Worm (Caenorhabditis elegans) whole organism, L4/young adult: ENCODE data around the gene asp-16.

Source experiments
- W03F9.2 ChIP-seq: fragments of 150-350 bp; optimal IDR thresholded peaks from 2 replicates; lab custom pipeline; 2014; ENCODE audit warnings: missing biosample characterization, missing genetic modification characterization
- him-1 ChIP-seq: sonication (generic microtip); optimal IDR thresholded peaks from 2 replicates; lab custom pipeline; 2016; ENCODE audit warnings: missing genotype, missing genetic modification reagents, missing genetic modification characterization, missing compliant biosample characterization

ce11 chrV:19053281-19053680, 10.9 kb upstream of the asp-16 start:
- TF ChIP-seq him-1 (tag; lab: Kevin White, UChicago) (no peak), W03F9.2 (tag; lab: Kevin White, UChicago) (no peak)
